Fruit fly (Drosophila melanogaster): Measurements from ENCODE around the gene CG5273.

The CG5273 gene

dm6 chrX:724496-724895, 34.9 kb upstream of the CG5273 start (continued):
- TF ChIP-seq fkh (GFP tag; optimal IDR thresholded peaks at IDR 0.05), result no peak
- peak; percentile 4 for TF ChIP-seq CG8632 (GFP tag; optimal IDR thresholded peaks at IDR 0.05)
- TF ChIP-seq pdm3 (GFP tag; optimal IDR thresholded peaks at IDR 0.05), result peak; percentile 17
- no peak for TF ChIP-seq Hr38 (GFP tag; optimal IDR thresholded peaks at IDR 0.05)
- TF ChIP-seq Hr39 (GFP tag; optimal IDR thresholded peaks at IDR 0.05), result no peak
- TF ChIP-seq Ets96B (tag; optimal IDR thresholded peaks at IDR 0.05), result peak; percentile 13
- TF ChIP-seq Sox15 (GFP tag; optimal IDR thresholded peaks at IDR 0.05), result no peak
- peak; percentile 59 for TF ChIP-seq Lpt (GFP tag; optimal IDR thresholded peaks at IDR 0.05)
- TF ChIP-seq CG10631 (GFP tag; optimal IDR thresholded peaks at IDR 0.05), result peak; percentile 63
- TF ChIP-seq CG6792 (GFP tag; optimal IDR thresholded peaks at IDR 0.05), result peak; percentile 36
- TF ChIP-seq Sox102F (GFP tag; optimal IDR thresholded peaks at IDR 0.05), result peak; percentile 19
- TF ChIP-seq ss (GFP tag; optimal IDR thresholded peaks at IDR 0.05), result no peak
- peak; percentile 79 for TF ChIP-seq CG15336 (GFP tag; IDR thresholded peaks at IDR 0.05)
- TF ChIP-seq svp (GFP tag), result no peak
- TF ChIP-seq Gug (GFP tag; IDR thresholded peaks at IDR 0.05), result peak; percentile 61
- TF ChIP-seq CG4318 (GFP tag; optimal IDR thresholded peaks at IDR 0.05), result peak; percentile 71
- TF ChIP-seq acj6 (GFP tag; optimal IDR thresholded peaks at IDR 0.05), result peak; percentile 42
- TF ChIP-seq OdsH (GFP tag; optimal IDR thresholded peaks at IDR 0.05), result peak; percentile 49
- TF ChIP-seq CG11902 (GFP tag; optimal IDR thresholded peaks at IDR 0.05), result no peak
- TF ChIP-seq CG10669 (GFP tag; optimal IDR thresholded peaks at IDR 0.05), result no peak
- TF ChIP-seq CG9139 (GFP tag; optimal IDR thresholded peaks at IDR 0.05), result no peak
- peak; percentile 41 for TF ChIP-seq CG6276 (GFP tag; optimal IDR thresholded peaks at IDR 0.05)
- TF ChIP-seq salr (GFP tag; optimal IDR thresholded peaks at IDR 0.05), result peak in 1 of 2 experiments; percentile 45
- TF ChIP-seq CG11762 (GFP tag; optimal IDR thresholded peaks at IDR 0.05; ENCODE audit: insufficient read depth), result peak; percentile 5
- TF ChIP-seq Eip78C (GFP tag), result peak; percentile 68
- no peak for TF ChIP-seq CG31627 (GFP tag; optimal IDR thresholded peaks at IDR 0.05)
- TF ChIP-seq esn (GFP tag; optimal IDR thresholded peaks at IDR 0.05), result peak; percentile 47
- TF ChIP-seq Eip93F (GFP tag; optimal IDR thresholded peaks at IDR 0.05), result no peak
- TF ChIP-seq Smox (GFP tag; optimal IDR thresholded peaks at IDR 0.05), result no peak
- TF ChIP-seq CG6163 (GFP tag; IDR thresholded peaks at IDR 0.05), result peak; percentile 53; the same call in 2 of the 3 replicates
- TF ChIP-seq CG3919 (GFP tag; optimal IDR thresholded peaks at IDR 0.05), result peak; percentile 34
- TF ChIP-seq CG6854 (GFP tag; optimal IDR thresholded peaks at IDR 0.05), result no peak
- no peak for TF ChIP-seq Sox14 (GFP tag; optimal IDR thresholded peaks at IDR 0.05)
- TF ChIP-seq net (GFP tag; optimal IDR thresholded peaks at IDR 0.05), result peak; percentile 42
- TF ChIP-seq vri (GFP tag; optimal IDR thresholded peaks at IDR 0.05), result no peak
- no peak for TF ChIP-seq dsx (GFP tag; optimal IDR thresholded peaks at IDR 0.05; ENCODE audit: poor library complexity, severe bottlenecking)
- TF ChIP-seq Ets21C (GFP tag; optimal IDR thresholded peaks at IDR 0.05), result no peak
- TF ChIP-seq lz (GFP tag; optimal IDR thresholded peaks at IDR 0.05), result no peak
- TF ChIP-seq cyc (GFP tag; optimal IDR thresholded peaks at IDR 0.05), result no peak
- TF ChIP-seq Eip75B (GFP tag; optimal IDR thresholded peaks at IDR 0.05), result no peak

dm6 chrX:739621-740216, 19.7 kb upstream of the CG5273 start:
- TF ChIP-seq vri (GFP tag; optimal IDR thresholded peaks at IDR 0.05) (no peak), salr (GFP tag; optimal IDR thresholded peaks at IDR 0.05) (no peak), Sox15 (GFP tag; optimal IDR thresholded peaks at IDR 0.05) (peak; percentile 33), lz (GFP tag; optimal IDR thresholded peaks at IDR 0.05) (peak; percentile 61), fd59A (GFP tag; optimal IDR thresholded peaks at IDR 0.05) (no peak), acj6 (GFP tag; optimal IDR thresholded peaks at IDR 0.05) (peak; percentile 67), Ets21C (GFP tag; optimal IDR thresholded peaks at IDR 0.05) (peak; percentile 36), CG8632 (GFP tag; optimal IDR thresholded peaks at IDR 0.05) (peak; percentile 57), dac (GFP tag; optimal IDR thresholded peaks at IDR 0.05) (no peak), CG6808 (GFP tag; optimal IDR thresholded peaks at IDR 0.05) (peak; percentile 30), pdm3 (GFP tag; optimal IDR thresholded peaks at IDR 0.05) (peak; percentile 70), CG8319 (GFP tag; optimal IDR thresholded peaks at IDR 0.05) (peak; percentile 23), CG6276 (GFP tag; optimal IDR thresholded peaks at IDR 0.05) (no peak), Hr39 (GFP tag; optimal IDR thresholded peaks at IDR 0.05) (peak; percentile 63), svp (GFP tag) (peak; percentile 86), CG7368 (GFP tag; optimal IDR thresholded peaks at IDR 0.05) (peak; percentile 31), esn (GFP tag; optimal IDR thresholded peaks at IDR 0.05) (peak; percentile 62), Sox102F (GFP tag; optimal IDR thresholded peaks at IDR 0.05) (peak; percentile 60), net (GFP tag; optimal IDR thresholded peaks at IDR 0.05) (no peak), CG6792 (GFP tag; optimal IDR thresholded peaks at IDR 0.05) (peak; percentile 79), fkh (GFP tag; optimal IDR thresholded peaks at IDR 0.05) (no peak), CG10631 (GFP tag; optimal IDR thresholded peaks at IDR 0.05) (peak; percentile 63), CG4318 (GFP tag; optimal IDR thresholded peaks at IDR 0.05) (peak; percentile 2), CG11762 (GFP tag; optimal IDR thresholded peaks at IDR 0.05; ENCODE audit: insufficient read depth) (peak; percentile 21), Met (GFP tag; optimal IDR thresholded peaks at IDR 0.05) (peak; percentile 66), Sox14 (GFP tag; optimal IDR thresholded peaks at IDR 0.05) (peak; percentile 51), ss (GFP tag; optimal IDR thresholded peaks at IDR 0.05) (peak; percentile 53), Hr4 (GFP tag; optimal IDR thresholded peaks at IDR 0.05) (no peak), Ets96B (tag; optimal IDR thresholded peaks at IDR 0.05) (peak; percentile 41)
